Worm (Caenorhabditis elegans): Measurements from ENCODE around the gene Y45G5AM.5.

Y45G5AM.5 gene

ce11 chrV:4143034-4143433 lies 17.2 kb upstream of the Y45G5AM.5 start (continued):
- TF ChIP-seq nhr-42 (GFP tag; IDR thresholded peaks at IDR 0.05), result peak; percentile 57; the same call in 1 of the 2 replicates
- peak; percentile 27; the same call in 1 of the 2 replicates for TF ChIP-seq pha-4 (GFP tag; IDR thresholded peaks at IDR 0.05)
- peak; percentile 29 for TF ChIP-seq pha-4 (tag; optimal IDR thresholded peaks at IDR 0.05)
- peak; percentile 36 for TF ChIP-seq nhr-48 (tag; optimal IDR thresholded peaks at IDR 0.05)
- TF ChIP-seq madf-5 (GFP tag; IDR thresholded peaks at IDR 0.05), result no peak
- TF ChIP-seq dpl-1 (GFP tag; optimal IDR thresholded peaks at IDR 0.05), result peak; percentile 68
- TF ChIP-seq T20F7.1 (GFP tag; optimal IDR thresholded peaks at IDR 0.05), result no peak
- peak; percentile 17 for TF ChIP-seq F37D6.2 (tag; optimal IDR thresholded peaks at IDR 0.05)
- no peak for TF ChIP-seq spr-3 (GFP tag; optimal IDR thresholded peaks at IDR 0.05)
- peak; percentile 18 for TF ChIP-seq fkh-10 (GFP tag; optimal IDR thresholded peaks at IDR 0.05)
- TF ChIP-seq dve-1 (tag; optimal IDR thresholded peaks at IDR 0.05; ENCODE audit: insufficient read depth), result peak; percentile 90
- TF ChIP-seq ceh-82 (tag; optimal IDR thresholded peaks at IDR 0.05), result no peak
- no peak for TF ChIP-seq dmd-9 (GFP tag; IDR thresholded peaks at IDR 0.05)
- no peak for TF ChIP-seq daf-19 (GFP tag; conservative IDR thresholded peaks at IDR 0.05)
- no peak for TF ChIP-seq ceh-62 (tag; optimal IDR thresholded peaks at IDR 0.05)
- TF ChIP-seq nhr-237 (tag; optimal IDR thresholded peaks at IDR 0.05), result no peak
- TF ChIP-seq ceh-28 (tag; optimal IDR thresholded peaks at IDR 0.05), result peak; percentile 18
- TF ChIP-seq saeg-2 (GFP tag; IDR thresholded peaks at IDR 0.05), result no peak
- TF ChIP-seq daf-12 (tag; optimal IDR thresholded peaks at IDR 0.05), result no peak
- no peak for TF ChIP-seq lin-39 (tag; optimal IDR thresholded peaks at IDR 0.05)

DNA sequence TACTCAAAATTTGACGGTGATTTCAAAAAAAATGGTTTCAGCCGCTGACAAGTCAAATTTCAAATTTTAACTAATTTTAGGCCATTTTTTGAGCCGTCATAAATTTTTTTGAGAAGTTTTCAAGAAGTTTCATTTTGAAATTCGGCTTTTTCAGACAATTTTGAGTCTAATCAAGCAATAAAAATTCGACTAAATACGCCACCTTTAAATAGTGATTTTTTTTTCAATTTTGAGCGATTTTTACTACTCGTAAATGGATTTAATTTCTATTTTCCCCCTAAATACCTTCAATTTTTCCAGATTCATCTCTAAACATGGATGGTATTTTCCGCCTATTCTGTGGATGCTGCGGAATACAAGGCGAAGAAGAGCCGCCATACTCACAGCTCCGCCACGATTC lies 16.0 kb upstream of the Y45G5AM.5 start, which contains the start of gene Y45G5AL.1:
Gene Y45G5AL.1 (plus strand): TSS at position 301 of the 400 bp plus-strand sequence.
- TF ChIP-seq nhr-41 (GFP tag; IDR thresholded peaks at IDR 0.05), result no peak
- no peak for TF ChIP-seq spr-1 (tag; optimal IDR thresholded peaks at IDR 0.05)
- no peak for TF ChIP-seq ces-1 (GFP tag; optimal IDR thresholded peaks at IDR 0.05)
- TF ChIP-seq daf-16 (GFP tag; optimal IDR thresholded peaks at IDR 0.05), result no peak
- no peak for TF ChIP-seq daf-16 (tag; optimal IDR thresholded peaks at IDR 0.05)
- no peak for TF ChIP-seq pqm-1 (tag; optimal IDR thresholded peaks at IDR 0.05)
- TF ChIP-seq rbr-2 (tag; optimal IDR thresholded peaks at IDR 0.05), result no peak
- no peak for TF ChIP-seq F26F4.8 (GFP tag; conservative IDR thresholded peaks at IDR 0.05)
- no peak for TF ChIP-seq madf-5 (GFP tag; IDR thresholded peaks at IDR 0.05)
- no peak for TF ChIP-seq attf-4 (tag; optimal IDR thresholded peaks at IDR 0.05)
- no peak for TF ChIP-seq gei-8 (GFP tag; optimal IDR thresholded peaks at IDR 0.05)
- TF ChIP-seq lin-38 (GFP tag; IDR thresholded peaks at IDR 0.05), result no peak
- no peak for TF ChIP-seq lim-7 (GFP tag; IDR thresholded peaks at IDR 0.05)

- TF ChIP-seq nhr-41 (GFP tag; IDR thresholded peaks at IDR 0.05) (no peak), set-16 (GFP tag; IDR thresholded peaks at IDR 0.05) (peak; percentile 57)
These were observed 8.8 kb upstream of the Y45G5AM.5 start for ce11 chrV:4151400-4151799.

DNA sequence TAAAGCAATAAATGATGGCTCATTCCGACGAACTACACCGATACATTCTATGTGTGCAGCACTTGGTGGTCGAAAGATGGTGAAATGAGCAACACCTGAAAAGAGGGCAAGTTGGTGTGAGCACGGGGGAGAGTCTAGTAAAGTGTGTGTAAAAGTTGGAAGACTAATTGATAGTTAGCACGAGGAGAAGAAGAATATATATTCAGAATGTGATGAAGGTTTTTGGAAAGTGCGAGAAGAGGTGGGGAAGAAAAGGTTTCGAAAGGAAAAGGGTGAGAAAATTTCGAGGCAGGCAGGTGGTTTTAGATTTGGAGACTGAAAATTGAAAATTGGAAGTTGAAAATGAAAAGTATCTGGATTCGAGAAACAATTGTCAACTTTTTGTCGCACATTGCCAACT lies 8.0 kb upstream of the Y45G5AM.5 start, which contains the start of gene Y45G5AM.6:
Gene Y45G5AM.6 (minus strand): TSS at position 101 of the 400 bp plus-strand sequence.
- no peak for TF ChIP-seq ctbp-1 (GFP tag; IDR thresholded peaks at IDR 0.05)

- TF ChIP-seq ctbp-1 (GFP tag; IDR thresholded peaks at IDR 0.05), result no peak
- no peak for TF ChIP-seq ztf-11 (tag; optimal IDR thresholded peaks at IDR 0.05)
- no peak for TF ChIP-seq unc-39 (tag; optimal IDR thresholded peaks at IDR 0.05)
- TF ChIP-seq hlh-30 (tag; optimal IDR thresholded peaks at IDR 0.05; ENCODE audit: insufficient read depth), result no peak
- no peak for TF ChIP-seq vab-7 (GFP tag; IDR thresholded peaks at IDR 0.05)
- no peak for TF ChIP-seq ceh-32 (tag; optimal IDR thresholded peaks at IDR 0.05; ENCODE audit: poor library complexity)
- no peak for TF ChIP-seq mdl-1 (tag; optimal IDR thresholded peaks at IDR 0.05)
- TF ChIP-seq daf-12 (tag; optimal IDR thresholded peaks at IDR 0.05), result no peak
- TF ChIP-seq daf-19 (GFP tag; conservative IDR thresholded peaks at IDR 0.05), result no peak
- TF ChIP-seq duxl-1 (tag; optimal IDR thresholded peaks at IDR 0.05; ENCODE audit: poor library complexity), result no peak
- no peak for TF ChIP-seq nhr-42 (GFP tag; IDR thresholded peaks at IDR 0.05)
- no peak for TF ChIP-seq aha-1 (tag)
- no peak for TF ChIP-seq F44E2.7 (GFP tag; IDR thresholded peaks at IDR 0.05)
- TF ChIP-seq nhr-102 (tag; optimal IDR thresholded peaks at IDR 0.05), result no peak
- TF ChIP-seq lsy-2 (tag; optimal IDR thresholded peaks at IDR 0.05), result no peak
- peak; percentile 46 for TF ChIP-seq hlh-11 (tag; optimal IDR thresholded peaks at IDR 0.05)
- no peak for TF ChIP-seq hmg-1.1 (GFP tag; IDR thresholded peaks at IDR 0.05)
These were observed 2.9 kb upstream of the Y45G5AM.5 start for ce11 chrV:4157291-4157690.
